Worm (Caenorhabditis elegans) whole organism, mixed stage, embryonic: Measurements from ENCODE around the gene lips-9.
A peak's percentile ranks its signal among the peaks of the same experiment; 100 is the strongest.

Experiments
- M03D4.4 ChIP-seq: sonication (generic microtip); optimal IDR thresholded peaks from 2 replicates; lab custom pipeline; 2017; ENCODE audit warnings: mild to moderate bottlenecking, missing genetic modification characterization, missing compliant biosample characterization
- blmp-1 ChIP-seq: fragments of 150-350 bp; optimal IDR thresholded peaks from 2 replicates; lab custom pipeline; 2014; ENCODE audit warnings: missing biosample characterization, missing genetic modification characterization
- ceh-39 ChIP-seq: fragments of 150-350 bp; optimal IDR thresholded peaks from 2 replicates; lab custom pipeline; 2014; ENCODE audit warnings: missing biosample characterization, missing genetic modification characterization
- ceh-43 ChIP-seq: fragments of 200-800 bp; sonication (Bioruptor generic); optimal IDR thresholded peaks from 2 replicates; lab custom pipeline; 2018; ENCODE audit warnings: mild to moderate bottlenecking, missing genetic modification characterization, moderate library complexity, missing compliant biosample characterization
- ceh-83 ChIP-seq: fragments of 200-800 bp; sonication (Bioruptor generic); optimal IDR thresholded peaks from 2 replicates; lab custom pipeline; 2018; ENCODE audit warnings: mild to moderate bottlenecking, missing genetic modification characterization, missing compliant biosample characterization
- ces-1 ChIP-seq: fragments of 150-350 bp; optimal IDR thresholded peaks from 2 replicates; lab custom pipeline; 2014; ENCODE audit warnings: missing biosample characterization, missing genetic modification reagents, missing genetic modification characterization
- cnd-1 ChIP-seq: fragments of 200-800 bp; sonication (Bioruptor generic); optimal IDR thresholded peaks from 2 replicates; lab custom pipeline; 2018; ENCODE audit warnings: mild to moderate bottlenecking, missing genetic modification characterization, missing compliant biosample characterization
- elt-1 ChIP-seq: sonication (generic microtip); optimal IDR thresholded peaks from 2 replicates; lab custom pipeline; 2017; ENCODE audit warnings: missing genetic modification characterization, mild to moderate bottlenecking, missing compliant biosample characterization, antibody characterized with exemption, moderate library complexity, borderline replicate concordance; ENCODE audit not compliant: insufficient read depth
- elt-3 ChIP-seq: fragments of 150-350 bp; optimal IDR thresholded peaks from 2 replicates; lab custom pipeline; 2014; ENCODE audit warnings: missing biosample characterization, missing genetic modification characterization
- flh-1 ChIP-seq: fragments of 200-800 bp; sonication (Bioruptor generic); optimal IDR thresholded peaks from 2 replicates; lab custom pipeline; 2018; ENCODE audit warnings: mild to moderate bottlenecking, missing genetic modification characterization, moderate library complexity, missing compliant biosample characterization
- ham-2 ChIP-seq: fragments of 200-800 bp; sonication (Bioruptor generic); optimal IDR thresholded peaks from 2 replicates; lab custom pipeline; 2018; ENCODE audit warnings: mild to moderate bottlenecking, missing genetic modification characterization, missing compliant biosample characterization
- hlh-1 ChIP-seq: fragments of 150-350 bp; optimal IDR thresholded peaks from 2 replicates; lab custom pipeline; 2014; ENCODE audit warnings: missing biosample characterization, missing genetic modification reagents, missing genetic modification characterization
- lin-13 ChIP-seq: fragments of 150-350 bp; optimal IDR thresholded peaks from 2 replicates; lab custom pipeline; 2014; ENCODE audit warnings: missing biosample characterization, missing genetic modification characterization
- lin-32 ChIP-seq: fragments of 200-800 bp; sonication (Bioruptor generic); optimal IDR thresholded peaks from 2 replicates; lab custom pipeline; 2018; ENCODE audit warnings: mild to moderate bottlenecking, missing genetic modification characterization, missing compliant biosample characterization
- lsy-2 ChIP-seq: fragments of 150-350 bp; optimal IDR thresholded peaks from 2 replicates; lab custom pipeline; 2014; ENCODE audit warnings: missing biosample characterization, missing genetic modification characterization
- mab-5 ChIP-seq: fragments of 150-350 bp; optimal IDR thresholded peaks from 2 replicates; lab custom pipeline; 2014; ENCODE audit warnings: missing biosample characterization, missing genetic modification characterization
- mep-1 ChIP-seq: fragments of 150-350 bp; optimal IDR thresholded peaks from 2 replicates; lab custom pipeline; 2017; ENCODE audit warnings: missing biosample characterization, missing genetic modification reagents, missing genetic modification characterization, inconsistent platforms
- mls-2 ChIP-seq: sonication (generic microtip); optimal IDR thresholded peaks from 2 replicates; lab custom pipeline; 2016; ENCODE audit warnings: mild to moderate bottlenecking, missing genetic modification characterization, moderate library complexity, missing compliant biosample characterization
- nhr-12 ChIP-seq: fragments of 150-350 bp; optimal IDR thresholded peaks from 2 replicates; lab custom pipeline; 2014; ENCODE audit warnings: missing biosample characterization, missing genetic modification characterization
- nhr-2 ChIP-seq: fragments of 150-350 bp; optimal IDR thresholded peaks from 2 replicates; lab custom pipeline; 2014; ENCODE audit warnings: missing biosample characterization, missing genetic modification characterization
- nhr-28 ChIP-seq: fragments of 150-350 bp; optimal IDR thresholded peaks from 2 replicates; lab custom pipeline; 2014; ENCODE audit warnings: missing biosample characterization, missing genetic modification characterization
- nhr-76 ChIP-seq: sonication (generic microtip); optimal IDR thresholded peaks from 2 replicates; lab custom pipeline; 2017; ENCODE audit warnings: missing biosample characterization, missing genetic modification characterization
- pha-4 ChIP-seq: fragments of 150-350 bp; optimal IDR thresholded peaks from 2 replicates; lab custom pipeline; 2018; ENCODE audit warnings: missing biosample characterization, missing genetic modification reagents, missing genetic modification characterization
- sem-2 ChIP-seq: fragments of 200-800 bp; sonication (Bioruptor generic); optimal IDR thresholded peaks from 2 replicates; lab custom pipeline; 2018; ENCODE audit warnings: mild to moderate bottlenecking, missing genetic modification characterization, missing compliant biosample characterization
- snpc-4 ChIP-seq: fragments of 150-350 bp; optimal IDR thresholded peaks from 2 replicates; lab custom pipeline; 2014; ENCODE audit warnings: missing biosample characterization, missing genetic modification characterization
- sptf-1 ChIP-seq: sonication (generic microtip); optimal IDR thresholded peaks from 2 replicates; lab custom pipeline; 2017; ENCODE audit warnings: mild to moderate bottlenecking, missing genetic modification characterization, moderate library complexity, missing compliant biosample characterization
- unc-120 ChIP-seq: sonication (generic microtip); optimal IDR thresholded peaks from 2 replicates; lab custom pipeline; 2017; ENCODE audit warnings: missing genetic modification characterization, missing compliant biosample characterization; ENCODE audit not compliant: poor library complexity, severe bottlenecking
- unc-62 ChIP-seq: fragments of 150-350 bp; optimal IDR thresholded peaks from 2 replicates; lab custom pipeline; 2014; ENCODE audit warnings: missing biosample characterization, missing genetic modification reagents, missing genetic modification characterization
- zip-8 ChIP-seq: fragments of 150-350 bp; optimal IDR thresholded peaks from 2 replicates; lab custom pipeline; 2014; ENCODE audit warnings: missing biosample characterization, missing genetic modification characterization

The lips-9 gene

DNA sequence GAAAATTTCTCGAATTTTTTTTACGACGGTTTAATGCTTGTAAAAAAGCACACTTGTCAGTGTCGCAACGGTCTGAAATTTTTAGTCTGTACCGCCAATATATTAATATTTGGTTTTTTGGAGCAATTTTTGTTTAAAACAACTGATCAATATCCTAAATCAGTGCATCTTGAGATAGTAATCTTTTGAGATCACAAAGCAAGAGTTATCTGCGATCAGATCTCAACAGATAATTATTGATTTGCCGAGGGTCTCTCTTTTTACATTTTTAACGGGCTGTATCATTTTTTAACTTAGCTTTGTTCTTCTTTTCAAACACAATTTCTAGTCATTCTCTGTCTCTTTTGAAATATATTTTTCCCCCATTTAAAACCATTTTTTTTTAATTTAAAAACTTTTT lies 30.0 kb upstream of the lips-9 start:
- TF ChIP-seq elt-1 (tag; lab: Kevin White, UChicago) (peak; percentile 90), elt-3 (tag; lab: Kevin White, UChicago) (no peak), pha-4 (tag; lab: Kevin White, UChicago) (no peak), ces-1 (GFP tag; lab: Kevin White, UChicago) (no peak), unc-120 (tag; lab: Kevin White, UChicago) (no peak)
- TF ChIP-seq, all 35 proteins: peak for 1

ce11 chrII:12961743-12962142 lies 26.6 kb upstream of the lips-9 start:
- no peak for TF ChIP-seq lin-13 (tag; lab: Kevin White, UChicago)
- TF ChIP-seq pha-4 (tag; lab: Kevin White, UChicago), result no peak
- TF ChIP-seq mab-5 (tag; lab: Kevin White, UChicago), result no peak
- TF ChIP-seq sem-2 (GFP tag; lab: Kevin White, UChicago), result no peak
- TF ChIP-seq nhr-76, result no peak
- TF ChIP-seq flh-1, result no peak
- no peak for TF ChIP-seq zip-8
- TF ChIP-seq lsy-2 (tag; lab: Kevin White, UChicago), result no peak
- TF ChIP-seq ham-2 (GFP tag; lab: Kevin White, UChicago), result no peak
- TF ChIP-seq snpc-4, result no peak
- no peak for TF ChIP-seq mep-1 (tag; lab: Kevin White, UChicago)
- no peak for TF ChIP-seq mls-2 (tag; lab: Kevin White, UChicago)
- TF ChIP-seq lin-32 (GFP tag; lab: Kevin White, UChicago), result no peak
- TF ChIP-seq blmp-1, result no peak
- TF ChIP-seq ceh-83 (GFP tag; lab: Kevin White, UChicago), result no peak
- no peak for TF ChIP-seq M03D4.4 (tag; lab: Kevin White, UChicago)
- no peak for TF ChIP-seq nhr-28 (tag; lab: Kevin White, UChicago)
- TF ChIP-seq, all 35 proteins: peak for 0

ce11 chrII:12961293-12961692 lies 26.1 kb upstream of the lips-9 start:
- no peak for TF ChIP-seq sem-2 (GFP tag; lab: Kevin White, UChicago)
- TF ChIP-seq cnd-1, result no peak
- no peak for TF ChIP-seq ces-1 (GFP tag; lab: Kevin White, UChicago)
- TF ChIP-seq flh-1, result no peak
- TF ChIP-seq lin-32 (GFP tag; lab: Kevin White, UChicago), result no peak
- no peak for TF ChIP-seq ceh-43 (GFP tag; lab: Kevin White, UChicago)
- no peak for TF ChIP-seq pha-4 (tag; lab: Kevin White, UChicago)
- no peak for TF ChIP-seq ceh-39 (tag; lab: Kevin White, UChicago)

DNA sequence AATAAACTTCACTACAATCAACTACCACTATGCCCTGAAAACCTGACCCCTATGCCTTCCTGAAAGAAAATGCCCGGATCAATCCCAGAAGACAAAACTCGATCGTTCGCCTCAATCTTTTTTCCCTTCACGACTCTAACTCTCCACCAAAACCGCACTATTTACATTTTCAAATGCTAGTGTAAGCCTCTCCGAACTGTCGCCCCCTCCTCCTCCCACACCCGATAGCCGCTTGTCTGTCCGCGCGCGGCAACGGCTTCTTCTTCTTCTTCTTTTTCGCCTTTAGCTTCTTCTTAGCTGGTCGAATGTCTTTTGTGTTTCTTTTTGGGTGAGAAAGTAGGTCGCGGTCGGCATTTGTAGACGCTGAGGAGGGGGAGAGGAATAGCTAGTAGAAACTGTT lies 25.0 kb upstream of the lips-9 start:
- TF ChIP-seq mab-5 (tag; lab: Kevin White, UChicago) (no peak), ham-2 (GFP tag; lab: Kevin White, UChicago) (peak; percentile 81), ces-1 (GFP tag; lab: Kevin White, UChicago) (no peak)

DNA sequence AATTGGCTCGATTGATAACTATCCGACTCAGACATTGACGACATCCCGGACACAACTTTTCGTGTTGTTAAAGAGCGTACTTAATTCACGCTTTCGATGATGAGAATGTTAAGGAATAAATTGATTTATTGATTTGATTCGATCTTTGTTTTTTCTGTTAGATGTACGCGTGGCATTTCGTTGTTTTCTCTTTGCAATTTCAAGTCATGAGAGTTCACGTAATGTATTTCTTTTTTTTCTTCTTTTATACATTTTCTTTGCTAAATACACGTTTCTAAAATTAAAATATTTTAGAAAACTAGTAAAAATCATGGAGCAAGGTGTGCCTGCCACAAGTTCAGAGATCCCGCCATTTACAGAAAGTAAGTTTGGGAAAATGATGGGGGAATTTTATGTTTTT lies 19.5 kb upstream of the lips-9 start, which contains the start of the genes Y38F1A.1 and Y38F1A.2:
Y38F1A.1 (minus strand) TSS at position 101 of the 400 bp plus-strand sequence.
Y38F1A.2 (plus strand) TSS at position 289 of the 400 bp plus-strand sequence.
- TF ChIP-seq mab-5 (tag; lab: Kevin White, UChicago) (no peak), nhr-76 (no peak), M03D4.4 (tag; lab: Kevin White, UChicago) (no peak)

DNA sequence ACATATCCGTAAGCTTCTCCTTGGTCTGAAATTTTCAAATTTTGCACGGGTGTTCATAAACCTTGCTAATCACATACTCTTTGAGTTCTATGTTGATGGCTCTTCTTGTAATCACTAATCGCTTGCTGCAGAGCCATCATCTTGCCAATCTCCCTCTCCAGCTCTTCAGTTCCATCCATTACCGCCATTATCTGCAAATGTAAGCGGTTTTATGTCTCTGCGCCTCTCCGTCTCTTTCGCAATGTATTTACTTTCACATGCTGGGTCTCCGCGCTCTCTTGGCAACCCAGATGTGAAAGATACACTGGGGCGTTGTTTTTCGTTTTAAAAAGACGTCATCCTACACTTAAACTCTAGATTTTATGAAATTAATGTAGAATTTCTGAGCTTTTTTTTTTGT lies 18.1 kb upstream of the lips-9 start:
- peak; percentile 77 for TF ChIP-seq ham-2 (GFP tag; lab: Kevin White, UChicago)
- TF ChIP-seq nhr-2, result no peak
- TF ChIP-seq ces-1 (GFP tag; lab: Kevin White, UChicago), result peak; percentile 52
- peak; percentile 54 for TF ChIP-seq unc-120 (tag; lab: Kevin White, UChicago)
- no peak for TF ChIP-seq sptf-1 (tag; lab: Kevin White, UChicago)
- TF ChIP-seq pha-4 (tag; lab: Kevin White, UChicago), result peak; percentile 61
- TF ChIP-seq nhr-76, result no peak
- TF ChIP-seq elt-1 (tag; lab: Kevin White, UChicago), result peak; percentile 24
- no peak for TF ChIP-seq ceh-83 (GFP tag; lab: Kevin White, UChicago)
- TF ChIP-seq lsy-2 (tag; lab: Kevin White, UChicago), result peak; percentile 24
- TF ChIP-seq flh-1, result no peak
- TF ChIP-seq ceh-39 (tag; lab: Kevin White, UChicago), result no peak
- peak; percentile 34 for TF ChIP-seq unc-62 (GFP tag; lab: Kevin White, UChicago)
- no peak for TF ChIP-seq nhr-28 (tag; lab: Kevin White, UChicago)
- no peak for TF ChIP-seq lin-32 (GFP tag; lab: Kevin White, UChicago)
- peak; percentile 1 for TF ChIP-seq hlh-1
- TF ChIP-seq nhr-12 (tag; lab: Kevin White, UChicago), result no peak
- no peak for TF ChIP-seq sem-2 (GFP tag; lab: Kevin White, UChicago)
- no peak for TF ChIP-seq cnd-1
